Fruit fly (Drosophila melanogaster): Measurements from ENCODE around the gene pns.

DNA sequence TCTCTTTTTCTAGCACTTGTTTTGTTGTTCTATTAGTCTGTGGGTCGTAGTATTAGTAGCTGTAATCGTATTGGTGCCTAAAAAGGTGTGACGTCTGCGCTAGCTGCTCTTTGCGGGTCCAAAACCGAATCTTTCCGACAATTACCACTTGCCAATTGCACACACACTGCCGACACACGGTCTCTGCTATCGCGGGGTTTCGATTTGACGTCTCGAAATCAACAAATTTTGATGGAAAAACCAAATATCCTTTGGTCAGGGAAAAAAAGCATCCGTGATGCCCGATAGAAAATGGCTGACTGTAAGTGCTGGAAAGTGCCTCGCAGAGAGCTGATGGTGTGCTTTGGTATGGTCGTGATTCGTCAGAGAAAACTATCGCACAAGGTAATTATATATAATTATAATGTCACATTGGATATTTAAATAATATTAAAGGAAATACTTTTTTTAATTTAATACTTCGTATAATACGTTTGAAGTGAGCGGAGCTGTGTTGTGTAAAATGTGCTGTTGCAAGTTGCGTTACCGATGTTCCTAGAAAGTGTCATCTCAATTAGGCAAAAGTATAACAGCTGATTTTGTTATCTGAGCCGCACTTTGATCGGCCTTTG, 21.3 kb downstream of the pns start, which contains the start of the genes Pex10 and CG12099:
- TF ChIP-seq kay (GFP tag; ENCODE audit: borderline replicate concordance) (no peak), pad (GFP tag; optimal IDR thresholded peaks at IDR 0.05) (peak; percentile 83), toe (GFP tag; optimal IDR thresholded peaks at IDR 0.05) (peak; percentile 94), Clk (GFP tag; optimal IDR thresholded peaks at IDR 0.05) (peak; percentile 93), Mnt (GFP tag; optimal IDR thresholded peaks at IDR 0.05) (peak; percentile 92), bab1 (GFP tag; optimal IDR thresholded peaks at IDR 0.05) (peak; percentile 91), tj (GFP tag; optimal IDR thresholded peaks at IDR 0.05) (peak; percentile 84), cic (GFP tag; optimal IDR thresholded peaks at IDR 0.05) (peak; percentile 66), cnc (optimal IDR thresholded peaks at IDR 0.05) (no peak), CG12768 (GFP tag; optimal IDR thresholded peaks at IDR 0.05) (peak; percentile 95)

Data from whole organism, adult.